Fruit fly (Drosophila melanogaster): ENCODE data around the gene CG5902.

DNA sequence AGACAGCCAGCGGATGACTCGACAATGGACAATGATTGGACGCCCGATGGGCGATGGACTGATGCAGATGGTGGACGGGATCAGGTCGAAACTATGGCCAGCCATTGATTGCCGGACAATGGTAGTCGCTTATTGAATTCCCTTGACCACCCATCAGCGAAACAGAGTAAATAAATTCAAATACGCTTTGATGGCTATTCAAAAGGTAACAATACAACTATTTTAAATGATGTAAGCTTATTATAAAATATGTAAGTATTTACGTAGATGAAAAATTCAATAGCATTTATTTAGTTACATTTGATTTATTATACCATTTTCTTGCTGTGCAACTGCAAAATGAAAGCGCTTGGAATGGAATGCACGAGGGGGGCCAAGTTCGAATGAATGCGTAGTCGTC lies 28.2 kb downstream of the CG5902 start:
- TF ChIP-seq CTCF (optimal IDR thresholded peaks at IDR 0.05) (no peak), CG8478 (optimal IDR thresholded peaks at IDR 0.05) (no peak)

All from S2 (cell line).